Fruit fly (Drosophila melanogaster) whole organism, adult: ENCODE data around the gene swm.

Source experiments
- CG11617 ChIP-seq: fragments of 200-800 bp; sonication (Bioruptor generic); optimal IDR thresholded peaks from 2 replicates; lab custom pipeline; 2017; ENCODE audit warnings: mild to moderate bottlenecking, missing biosample characterization, missing genetic modification reagents, missing genetic modification characterization
- CG12768 ChIP-seq: fragments of 200-800 bp; sonication (Bioruptor generic); optimal IDR thresholded peaks from 2 replicates; lab custom pipeline; 2017; ENCODE audit warnings: missing biosample characterization, missing genetic modification characterization, mild to moderate bottlenecking, moderate library complexity, missing genetic modification reagents
- CG14711 ChIP-seq: fragments of 200-800 bp; sonication (Bioruptor generic); optimal IDR thresholded peaks from 2 replicates; lab custom pipeline; 2018; ENCODE audit warnings: missing biosample characterization, mild to moderate bottlenecking, missing genetic modification characterization, moderate library complexity
- CG1620 ChIP-seq: fragments of 200-800 bp; sonication (Bioruptor generic); optimal IDR thresholded peaks from 2 replicates; lab custom pipeline; 2016; ENCODE audit warnings: missing biosample characterization, missing genetic modification characterization
- CG33017 ChIP-seq: fragments of 200-800 bp; sonication (Bioruptor generic); optimal IDR thresholded peaks from 2 replicates; lab custom pipeline; 2018; ENCODE audit warnings: missing biosample characterization, mild to moderate bottlenecking, missing genetic modification characterization, moderate library complexity
- CG5204 ChIP-seq: fragments of 200-800 bp; sonication (Bioruptor generic); optimal IDR thresholded peaks from 2 replicates; lab custom pipeline; 2016; ENCODE audit warnings: missing biosample characterization, missing genetic modification characterization
- CG7045 ChIP-seq: fragments of 200-800 bp; sonication (Bioruptor generic); optimal IDR thresholded peaks from 2 replicates; lab custom pipeline; 2017; ENCODE audit warnings: missing biosample characterization, mild to moderate bottlenecking, missing genetic modification characterization
- CG7101 ChIP-seq: fragments of 200-800 bp; sonication (Bioruptor generic); optimal IDR thresholded peaks from 2 replicates; lab custom pipeline; 2018; ENCODE audit warnings: missing biosample characterization, mild to moderate bottlenecking, missing genetic modification characterization, moderate library complexity
- Clk ChIP-seq: fragments of 200-800 bp; sonication (Bioruptor generic); optimal IDR thresholded peaks from 2 replicates; lab custom pipeline; 2017; ENCODE audit warnings: missing biosample characterization, missing genetic modification characterization
- Crg-1 ChIP-seq: fragments of 200-800 bp; sonication (Bioruptor generic); optimal IDR thresholded peaks from 2 replicates; lab custom pipeline; 2016; ENCODE audit warnings: missing biosample characterization, missing genetic modification characterization
- Hr96 ChIP-seq: fragments of 200-800 bp; sonication (Bioruptor generic); optimal IDR thresholded peaks from 2 replicates; lab custom pipeline; 2016; ENCODE audit warnings: missing biosample characterization, missing genetic modification characterization
- Mnt ChIP-seq: fragments of 200-800 bp; sonication (Bioruptor generic); optimal IDR thresholded peaks from 2 replicates; lab custom pipeline; 2016; ENCODE audit warnings: missing biosample characterization, mild to moderate bottlenecking, missing genetic modification characterization
- bab1 ChIP-seq: fragments of 200-800 bp; sonication (Bioruptor generic); optimal IDR thresholded peaks from 3 replicates; lab custom pipeline; 2019; ENCODE audit warnings: missing biosample characterization, mild to moderate bottlenecking, missing genetic modification characterization, moderate library complexity
- cic ChIP-seq: fragments of 200-800 bp; sonication (Bioruptor generic); optimal IDR thresholded peaks from 2 replicates; lab custom pipeline; 2017; ENCODE audit warnings: missing biosample characterization, mild to moderate bottlenecking, missing genetic modification characterization, moderate library complexity
- cnc ChIP-seq, 2 experiments: fragments of >200 bp; optimal IDR thresholded peaks; 2 replicates each; lab custom pipeline; 2017
- kay ChIP-seq: fragments of 200-800 bp; sonication (Bioruptor generic); peaks from one replicate; lab custom pipeline; 2016; ENCODE audit warnings: missing biosample characterization, missing genetic modification characterization, borderline replicate concordance
- ovo ChIP-seq: fragments of 200-800 bp; sonication (Bioruptor generic); optimal IDR thresholded peaks from 2 replicates; lab custom pipeline; 2016; ENCODE audit warnings: missing biosample characterization, missing genetic modification characterization
- pad ChIP-seq: fragments of 200-800 bp; sonication (Bioruptor generic); optimal IDR thresholded peaks from 3 replicates; lab custom pipeline; 2017; ENCODE audit warnings: missing biosample characterization, missing genetic modification characterization, mild to moderate bottlenecking, moderate library complexity, missing genetic modification reagents
- tj ChIP-seq: fragments of 200-800 bp; sonication (Bioruptor generic); optimal IDR thresholded peaks from 3 replicates; lab custom pipeline; 2017; ENCODE audit warnings: missing biosample characterization, mild to moderate bottlenecking, missing genetic modification characterization, moderate library complexity
- toe ChIP-seq: fragments of 200-800 bp; sonication (Bioruptor generic); optimal IDR thresholded peaks from 2 replicates; lab custom pipeline; 2016; ENCODE audit warnings: missing biosample characterization, missing genetic modification characterization

swm gene

DNA sequence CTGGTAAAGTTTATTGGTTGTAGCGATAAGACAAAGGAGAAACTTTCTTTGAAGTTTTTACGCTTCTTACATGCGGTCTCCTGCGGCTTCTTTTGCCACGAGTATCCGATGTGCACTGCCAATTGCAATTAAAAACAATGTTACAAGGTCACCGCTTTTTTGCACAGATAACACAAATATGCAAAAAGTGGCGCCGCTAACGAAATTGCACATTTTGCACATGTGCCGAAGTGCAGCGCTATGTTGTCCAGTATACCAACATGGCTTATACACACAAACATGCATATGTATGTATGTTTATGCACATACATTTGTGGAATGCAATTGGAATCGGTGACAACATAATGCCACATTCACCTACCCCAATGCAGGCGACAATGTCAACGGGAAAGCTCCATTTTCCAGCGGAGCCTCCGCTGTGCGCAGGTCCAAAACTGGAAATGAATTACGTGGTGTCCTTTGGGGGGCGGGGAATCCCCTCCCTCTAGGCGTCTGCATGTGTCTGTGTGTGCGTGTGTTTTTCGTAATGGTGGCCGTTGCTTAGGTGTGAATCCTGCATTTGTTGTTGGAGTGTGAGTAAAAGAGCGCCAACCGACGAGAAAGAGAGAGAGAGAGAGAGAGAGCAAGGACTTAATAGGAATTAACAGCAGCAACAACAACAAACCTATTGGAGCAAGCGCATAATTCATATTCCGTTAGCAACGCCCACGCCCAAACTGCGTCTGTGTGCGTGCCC lies 13.6 kb upstream of the swm start:
- TF ChIP-seq pad (GFP tag; lab: Kevin White, UChicago), result peak; percentile 74
- TF ChIP-seq tj (GFP tag; lab: Kevin White, UChicago), result peak; percentile 98
- TF ChIP-seq kay (GFP tag; lab: Kevin White, UChicago), result no peak

DNA sequence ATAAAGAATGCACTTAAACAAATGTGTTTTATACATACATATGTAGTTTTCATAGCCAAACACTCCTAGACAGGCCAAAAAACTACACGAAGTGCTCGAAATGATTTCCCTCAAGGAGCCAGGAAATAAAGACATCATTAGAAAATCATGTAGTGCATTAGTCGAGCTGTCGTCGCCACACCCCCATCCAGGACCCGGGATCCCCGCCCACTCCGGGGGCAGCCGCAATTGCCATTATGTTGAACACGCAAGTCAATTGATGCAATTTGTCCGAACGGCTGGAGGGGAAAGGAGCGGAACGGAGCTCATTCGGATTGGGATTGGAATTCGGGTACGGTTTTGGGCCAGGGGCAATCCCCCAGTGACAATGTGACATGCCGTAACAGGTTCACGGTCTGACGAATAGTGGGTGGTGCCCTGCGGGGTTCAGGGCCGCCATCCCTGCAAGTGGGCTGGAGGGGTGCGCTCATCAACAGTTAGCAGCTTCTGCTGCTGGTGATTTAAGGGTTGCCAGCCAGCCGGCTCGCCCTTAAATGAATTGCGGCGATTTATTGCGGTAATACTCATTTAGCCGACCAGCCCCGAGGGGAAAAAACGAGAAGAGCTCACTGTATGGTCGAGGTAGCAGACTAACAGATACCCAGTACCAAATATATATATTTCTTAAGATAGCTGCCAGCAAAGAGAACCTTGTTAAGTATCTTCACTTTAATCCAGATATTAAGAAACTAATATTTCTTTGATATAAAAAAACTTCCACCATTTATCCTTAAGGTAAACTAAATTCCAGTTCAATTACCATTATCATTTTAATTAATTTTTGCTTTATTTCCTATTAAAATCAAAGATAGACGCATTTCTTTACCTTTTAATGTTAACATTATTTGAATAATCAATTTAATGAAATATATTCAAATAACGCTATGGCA lies 12.4 kb upstream of the swm start:
- no peak for TF ChIP-seq kay (GFP tag; lab: Kevin White, UChicago)
- no peak for TF ChIP-seq toe
- TF ChIP-seq CG14711 (tag; lab: Kevin White, UChicago), result no peak
- no peak for TF ChIP-seq CG5204
- no peak for TF ChIP-seq Clk
- no peak for TF ChIP-seq CG11617 (GFP tag; lab: Kevin White, UChicago)
- TF ChIP-seq CG7101 (tag; lab: Kevin White, UChicago), result no peak
- no peak for TF ChIP-seq cnc (optimal IDR thresholded peaks at IDR 0.05; lab: Kevin White, UChicago)
- TF ChIP-seq CG12768 (GFP tag; lab: Kevin White, UChicago), result no peak
- no peak for TF ChIP-seq tj (GFP tag; lab: Kevin White, UChicago)
- TF ChIP-seq CG33017 (tag; lab: Kevin White, UChicago), result no peak
- TF ChIP-seq Hr96 (GFP tag; lab: Kevin White, UChicago), result no peak
- TF ChIP-seq cic, result no peak
- no peak for TF ChIP-seq ovo (GFP tag; lab: Kevin White, UChicago)
- no peak for TF ChIP-seq Crg-1
- no peak for TF ChIP-seq Mnt (GFP tag; lab: Kevin White, UChicago)
- TF ChIP-seq CG7045 (GFP tag; lab: Kevin White, UChicago), result no peak

- TF ChIP-seq cnc (optimal IDR thresholded peaks at IDR 0.05; lab: Kevin White, UChicago) (no peak), tj (GFP tag; lab: Kevin White, UChicago) (no peak), CG14711 (tag; lab: Kevin White, UChicago) (no peak), CG33017 (tag; lab: Kevin White, UChicago) (no peak), ovo (GFP tag; lab: Kevin White, UChicago) (no peak), bab1 (no peak), CG11617 (GFP tag; lab: Kevin White, UChicago) (no peak), CG5204 (no peak), Hr96 (GFP tag; lab: Kevin White, UChicago) (no peak), CG12768 (GFP tag; lab: Kevin White, UChicago) (no peak), CG1620 (no peak), CG7101 (tag; lab: Kevin White, UChicago) (no peak), cic (no peak), CG7045 (GFP tag; lab: Kevin White, UChicago) (no peak), Crg-1 (no peak), toe (no peak), kay (GFP tag; lab: Kevin White, UChicago) (no peak), Clk (no peak)
Measured at dm6 chr2L:19484539-19484938, 8.5 kb upstream of the swm start, which contains the start of the genes CG10195 and CG13084. CG10195 (minus strand) TSS chr2L:19484705. CG13084 (plus strand) TSS chr2L:19484930.

DNA sequence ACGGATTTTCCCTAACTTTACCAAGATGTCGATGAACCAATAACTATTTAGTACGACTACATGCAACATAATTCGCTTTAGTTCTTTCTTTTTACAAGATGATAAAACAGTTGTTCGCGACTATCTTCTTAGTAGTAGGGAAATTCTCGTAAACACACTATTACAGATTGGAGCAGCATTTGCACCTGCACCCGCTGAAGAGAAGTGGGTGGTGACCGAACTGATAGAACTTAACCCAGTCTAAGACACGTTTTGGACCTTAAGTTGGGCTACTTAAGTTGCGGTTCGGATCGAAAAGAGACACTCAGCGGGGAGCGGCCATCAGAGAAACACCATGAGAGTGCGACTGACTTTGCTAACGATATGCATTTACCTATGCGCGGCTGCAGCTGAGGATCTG lies 5.9 kb upstream of the swm start, which contains the start of gene CG13083:
CG13083 (plus strand) TSS at position 301 of the 400 bp plus-strand sequence.
- TF ChIP-seq Clk (no peak), pad (GFP tag; lab: Kevin White, UChicago) (no peak), Hr96 (GFP tag; lab: Kevin White, UChicago) (no peak), cnc (optimal IDR thresholded peaks at IDR 0.05; lab: Kevin White, UChicago) (no peak), toe (no peak), CG12768 (GFP tag; lab: Kevin White, UChicago) (no peak), CG14711 (tag; lab: Kevin White, UChicago) (no peak), CG1620 (no peak), tj (GFP tag; lab: Kevin White, UChicago) (no peak), CG11617 (GFP tag; lab: Kevin White, UChicago) (no peak), CG7045 (GFP tag; lab: Kevin White, UChicago) (no peak), Mnt (GFP tag; lab: Kevin White, UChicago) (no peak), kay (GFP tag; lab: Kevin White, UChicago) (no peak), Crg-1 (no peak), ovo (GFP tag; lab: Kevin White, UChicago) (no peak), CG7101 (tag; lab: Kevin White, UChicago) (no peak)

DNA sequence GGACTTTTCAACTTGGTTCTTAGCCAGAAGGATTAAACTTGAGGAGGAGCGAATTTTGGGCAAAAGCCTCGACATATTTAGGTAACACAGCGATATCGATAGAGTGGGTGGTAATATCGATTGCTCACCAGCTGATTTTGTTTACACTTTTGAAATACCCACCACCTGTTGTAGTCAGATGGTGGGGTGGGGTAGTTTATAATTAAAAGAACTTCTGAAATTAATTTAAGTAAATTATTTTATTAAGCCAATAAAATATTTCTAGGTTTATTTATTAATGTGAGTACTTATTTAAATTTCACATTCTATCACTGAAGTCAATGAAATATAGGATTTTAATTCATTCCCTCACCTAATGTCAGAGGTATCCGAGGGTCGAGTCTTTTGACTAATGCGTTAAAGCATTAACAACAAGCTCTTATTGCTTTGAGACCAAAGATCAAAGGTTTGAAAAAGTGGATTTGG lies 3.0 kb upstream of the swm start, which contains the start of the genes CG10194 and CG18094:
CG10194 (minus strand) TSS at position 108 of the 465 bp plus-strand sequence.
CG18094 (plus strand) TSS at position 266 of the 465 bp plus-strand sequence.
- no peak for TF ChIP-seq toe
- peak; percentile 88 for TF ChIP-seq bab1
- no peak for TF ChIP-seq CG1620
- TF ChIP-seq CG7045 (GFP tag; lab: Kevin White, UChicago), result no peak
- TF ChIP-seq CG14711 (tag; lab: Kevin White, UChicago), result peak; percentile 69
- TF ChIP-seq Mnt (GFP tag; lab: Kevin White, UChicago), result peak; percentile 36
- peak; percentile 18 for TF ChIP-seq cic
- no peak for TF ChIP-seq kay (GFP tag; lab: Kevin White, UChicago)
- no peak for TF ChIP-seq CG5204
- peak; percentile 84 for TF ChIP-seq CG33017 (tag; lab: Kevin White, UChicago)
- TF ChIP-seq CG11617 (GFP tag; lab: Kevin White, UChicago), result peak; percentile 60
- peak; percentile 68 for TF ChIP-seq CG7101 (tag; lab: Kevin White, UChicago)
- no peak for TF ChIP-seq Hr96 (GFP tag; lab: Kevin White, UChicago)
- peak; percentile 69 for TF ChIP-seq CG12768 (GFP tag; lab: Kevin White, UChicago)
- peak; percentile 51 for TF ChIP-seq tj (GFP tag; lab: Kevin White, UChicago)
